Worm (Caenorhabditis elegans) whole organism, L4/young adult: ENCODE results near the gene npp-10.

Experiments
- W03F9.2 ChIP-seq: fragments of 150-350 bp; optimal IDR thresholded peaks from 2 replicates; lab custom pipeline; 2014; ENCODE audit warnings: missing biosample characterization, missing genetic modification characterization
- dao-5 ChIP-seq: sonication (generic microtip); optimal IDR thresholded peaks from 2 replicates; lab custom pipeline; 2016; ENCODE audit warnings: missing genotype, missing genetic modification characterization, moderate library complexity, missing compliant biosample characterization

ce11 chrIII:6002024-6002423, 17.3 kb downstream of the npp-10 start:
- TF ChIP-seq dao-5 (tag; lab: Kevin White, UChicago) (no peak), W03F9.2 (tag; lab: Kevin White, UChicago) (no peak)
